Worm (Caenorhabditis elegans): ENCODE results near the gene str-172.

DNA sequence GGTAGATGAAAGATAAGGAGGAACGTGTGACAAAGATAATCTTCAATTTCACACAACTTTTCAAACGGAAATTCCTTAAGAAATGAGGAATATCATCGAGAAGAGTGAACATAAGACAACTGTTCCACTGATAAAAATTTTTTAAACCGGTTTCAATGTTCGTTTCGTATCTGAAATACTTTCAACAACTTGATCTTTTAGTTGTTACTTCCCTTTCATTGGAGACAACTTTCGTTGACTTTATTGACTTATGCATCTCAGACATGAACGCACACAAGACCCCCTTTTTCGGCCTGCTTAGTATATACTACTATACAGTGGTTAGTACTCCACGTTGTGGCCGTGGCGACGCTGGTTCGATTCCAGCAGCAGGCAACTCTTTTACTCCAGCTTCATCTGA is 6.1 kb downstream of the str-172 start, which contains the start of the genes Y17G9A.4 and str-173:
- TF ChIP-seq unc-62 (GFP tag; optimal IDR thresholded peaks at IDR 0.05), result no peak
- no peak for TF ChIP-seq nfya-1 (tag; optimal IDR thresholded peaks at IDR 0.05; ENCODE audit: borderline replicate concordance, insufficient read depth)
- no peak for TF ChIP-seq snpc-4 (GFP tag; optimal IDR thresholded peaks at IDR 0.05)
- TF ChIP-seq snpc-4 (tag; optimal IDR thresholded peaks at IDR 0.05), result no peak
- TF ChIP-seq attf-3 (GFP tag; conservative IDR thresholded peaks at IDR 0.05), result no peak
- no peak for TF ChIP-seq F49E8.2 (tag; optimal IDR thresholded peaks at IDR 0.05; ENCODE audit: insufficient read depth)
- no peak for TF ChIP-seq pha-4 (tag; optimal IDR thresholded peaks at IDR 0.05)
- TF ChIP-seq Y67H2A.10 (GFP tag; conservative IDR thresholded peaks at IDR 0.05), result no peak
- no peak for TF ChIP-seq F57C9.4 (tag; optimal IDR thresholded peaks at IDR 0.05)
- no peak for TF ChIP-seq akir-1 (GFP tag; optimal IDR thresholded peaks at IDR 0.05)
- no peak for TF ChIP-seq rec-8 (tag; optimal IDR thresholded peaks at IDR 0.05)
- no peak for TF ChIP-seq F57A8.1 (GFP tag; optimal IDR thresholded peaks at IDR 0.05)
- no peak for TF ChIP-seq ztf-26 (tag; optimal IDR thresholded peaks at IDR 0.05)
- no peak for TF ChIP-seq hmg-1.2 (GFP tag; IDR thresholded peaks at IDR 0.05)
